Fruit fly (Drosophila melanogaster): ENCODE data around the gene SF1.

SF1 gene

dm6 chr3R:17536594-17537158 is 3.5 kb upstream of the SF1 start (continued):
- TF ChIP-seq tll (GFP tag; optimal IDR thresholded peaks at IDR 0.05) (no peak), Usf (GFP tag; optimal IDR thresholded peaks at IDR 0.05) (no peak), CG11723 (GFP tag; optimal IDR thresholded peaks at IDR 0.05) (no peak)

DNA sequence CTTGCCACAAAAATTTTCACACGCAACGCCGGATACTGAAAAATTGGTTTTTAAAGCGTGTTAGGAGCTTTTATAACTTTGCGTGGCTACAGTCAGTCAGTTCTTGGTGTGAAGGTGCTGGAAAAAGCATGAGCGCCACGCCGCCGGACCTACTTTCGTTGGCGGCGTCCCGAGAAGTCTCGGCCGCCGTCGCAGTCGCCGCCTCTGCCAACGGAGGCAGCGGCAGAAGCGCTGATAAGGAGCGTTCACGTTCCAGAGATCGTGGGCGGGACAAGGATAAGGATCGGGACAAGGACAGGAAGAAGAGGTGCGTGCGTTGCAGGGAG is 239 bp downstream of the SF1 start:
- TF ChIP-seq CG9876 (GFP tag; optimal IDR thresholded peaks at IDR 0.05), result no peak
- TF ChIP-seq CG13287 (GFP tag; IDR thresholded peaks at IDR 0.05; ENCODE audit: partially characterized antibody), result peak; percentile 19; the same call in 1 of the 2 replicates
- peak; percentile 45; the same call in 1 of the 3 replicates for TF ChIP-seq CG34422 (GFP tag; IDR thresholded peaks at IDR 0.05)
- TF ChIP-seq Adf1 (GFP tag; IDR thresholded peaks at IDR 0.05), result peak; percentile 97
- no peak for TF ChIP-seq Nf-YC (tag; optimal IDR thresholded peaks at IDR 0.05)
- TF ChIP-seq danr (GFP tag; IDR thresholded peaks at IDR 0.05), result no peak
- no peak for TF ChIP-seq CG1832 (GFP tag; optimal IDR thresholded peaks at IDR 0.05)
- no peak for TF ChIP-seq HHEX (GFP tag; optimal IDR thresholded peaks at IDR 0.05)
- no peak for TF ChIP-seq Doc2 (GFP tag; IDR thresholded peaks at IDR 0.05)
- no peak for TF ChIP-seq chm (GFP tag; IDR thresholded peaks at IDR 0.05)
- no peak for TF ChIP-seq CG10979 (tag; optimal IDR thresholded peaks at IDR 0.05)
- TF ChIP-seq CG32767 (GFP tag; IDR thresholded peaks at IDR 0.05), result peak; percentile 34; the same call in 1 of the 2 replicates
- TF ChIP-seq Sox102F (GFP tag; optimal IDR thresholded peaks at IDR 0.05), result no peak
- peak; percentile 54 for TF ChIP-seq MBD-R2 (GFP tag; IDR thresholded peaks at IDR 0.05)
- no peak for TF ChIP-seq CG3838 (GFP tag; optimal IDR thresholded peaks at IDR 0.05)
- TF ChIP-seq Chrac-16 (GFP tag; optimal IDR thresholded peaks at IDR 0.05), result no peak
- no peak for TF ChIP-seq GATAe (GFP tag; conservative IDR thresholded peaks at IDR 0.05)
- no peak for TF ChIP-seq CG31441 (GFP tag; IDR thresholded peaks at IDR 0.05)
- TF ChIP-seq CG13775 (GFP tag; optimal IDR thresholded peaks at IDR 0.05), result no peak
- no peak for TF ChIP-seq Dbx (GFP tag; IDR thresholded peaks at IDR 0.05)
- no peak for TF ChIP-seq CG6654 (GFP tag; optimal IDR thresholded peaks at IDR 0.05)
- TF ChIP-seq z (GFP tag; IDR thresholded peaks at IDR 0.05), result no peak
- no peak for TF ChIP-seq CG18262 (tag; optimal IDR thresholded peaks at IDR 0.05)
- TF ChIP-seq salm (tag; optimal IDR thresholded peaks at IDR 0.05), result no peak
- no peak for TF ChIP-seq Atf6 (GFP tag; IDR thresholded peaks at IDR 0.05)
- TF ChIP-seq CG30431 (GFP tag; optimal IDR thresholded peaks at IDR 0.05), result no peak
- TF ChIP-seq CG17829 (tag; optimal IDR thresholded peaks at IDR 0.05), result no peak
- peak; percentile 63 for TF ChIP-seq YL-1 (GFP tag; optimal IDR thresholded peaks at IDR 0.05)
- TF ChIP-seq ato (GFP tag; IDR thresholded peaks at IDR 0.05; ENCODE audit: partially characterized antibody), result 0 out of 2 replicates have a peak, but pooled peaks have one; percentile 23
- TF ChIP-seq hb (GFP tag; IDR thresholded peaks at IDR 0.05; ENCODE audit: partially characterized antibody), result no peak
- TF ChIP-seq CG30020 (tag; optimal IDR thresholded peaks at IDR 0.05), result no peak
- TF ChIP-seq tll (GFP tag; optimal IDR thresholded peaks at IDR 0.05), result no peak
- no peak for TF ChIP-seq CG6765 (GFP tag; optimal IDR thresholded peaks at IDR 0.05)
- 0 out of 3 replicates have a peak, but pooled peaks have one; percentile 57 for TF ChIP-seq CG6175 (GFP tag; IDR thresholded peaks at IDR 0.05)
- no peak for TF ChIP-seq HLH3B (GFP tag; IDR thresholded peaks at IDR 0.05)
- TF ChIP-seq MESR4 (GFP tag; optimal IDR thresholded peaks at IDR 0.05), result peak; percentile 95
- no peak for TF ChIP-seq Meics (GFP tag; optimal IDR thresholded peaks at IDR 0.05)
- TF ChIP-seq cad (GFP tag; optimal IDR thresholded peaks at IDR 0.05), result no peak
- peak; percentile 30 for TF ChIP-seq Sin3A (optimal IDR thresholded peaks at IDR 0.05)
- TF ChIP-seq CG18764 (GFP tag; optimal IDR thresholded peaks at IDR 0.05), result no peak
- peak; percentile 69 for TF ChIP-seq Med (GFP tag)
- TF ChIP-seq CG16863 (GFP tag; optimal IDR thresholded peaks at IDR 0.05), result no peak
- TF ChIP-seq bbx (GFP tag; IDR thresholded peaks at IDR 0.05; ENCODE audit: partially characterized antibody), result 0 out of 2 replicates have a peak, but pooled peaks have one; percentile 10
- TF ChIP-seq crc (GFP tag; optimal IDR thresholded peaks at IDR 0.05), result no peak
- TF ChIP-seq grn (GFP tag; optimal IDR thresholded peaks at IDR 0.05), result no peak
- no peak for TF ChIP-seq run (tag; optimal IDR thresholded peaks at IDR 0.05)
- TF ChIP-seq h (optimal IDR thresholded peaks at IDR 0.05), result no peak
- TF ChIP-seq CG18476 (GFP tag; optimal IDR thresholded peaks at IDR 0.05), result no peak
